Worm (Caenorhabditis elegans): Measurements from ENCODE around the gene C47E12.11.

Gene C47E12.11

DNA sequence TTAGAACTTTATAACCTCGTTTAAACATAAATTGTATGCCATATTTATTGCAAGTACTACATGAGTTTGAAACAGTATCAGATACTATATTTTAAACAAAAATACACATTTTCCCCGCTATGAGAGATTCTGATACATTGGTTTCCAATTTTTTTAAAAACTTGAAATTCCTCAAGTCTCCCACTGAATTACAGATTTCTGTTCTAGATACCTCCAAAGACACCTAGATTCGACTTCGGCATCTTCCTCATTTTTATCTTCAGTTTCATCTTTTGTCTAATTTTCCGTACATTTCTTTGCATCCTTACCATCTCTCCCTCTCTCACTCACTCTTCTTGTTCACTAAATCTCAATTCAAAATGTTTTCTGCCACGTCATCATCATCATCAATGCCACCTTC lies 5.3 kb upstream of the C47E12.11 start, which contains the start of gene T13H10.2:
TSS of gene T13H10.2 (plus strand) at position 301 of the 400 bp plus-strand sequence.
- TF ChIP-seq klf-2 (GFP tag; conservative IDR thresholded peaks at IDR 0.05) (no peak), tab-1 (GFP tag; IDR thresholded peaks at IDR 0.05) (no peak), ztf-29 (GFP tag; IDR thresholded peaks at IDR 0.05) (no peak), ztf-23 (GFP tag; IDR thresholded peaks at IDR 0.05) (no peak), flt-1 (GFP tag; IDR thresholded peaks at IDR 0.05) (no peak), cog-1 (tag; optimal IDR thresholded peaks at IDR 0.05) (no peak), T22C8.4 (GFP tag; IDR thresholded peaks at IDR 0.05) (no peak), med-1 (GFP tag; optimal IDR thresholded peaks at IDR 0.05; ENCODE audit: insufficient read depth) (no peak), ref-1 (GFP tag; conservative IDR thresholded peaks at IDR 0.05) (no peak)

DNA sequence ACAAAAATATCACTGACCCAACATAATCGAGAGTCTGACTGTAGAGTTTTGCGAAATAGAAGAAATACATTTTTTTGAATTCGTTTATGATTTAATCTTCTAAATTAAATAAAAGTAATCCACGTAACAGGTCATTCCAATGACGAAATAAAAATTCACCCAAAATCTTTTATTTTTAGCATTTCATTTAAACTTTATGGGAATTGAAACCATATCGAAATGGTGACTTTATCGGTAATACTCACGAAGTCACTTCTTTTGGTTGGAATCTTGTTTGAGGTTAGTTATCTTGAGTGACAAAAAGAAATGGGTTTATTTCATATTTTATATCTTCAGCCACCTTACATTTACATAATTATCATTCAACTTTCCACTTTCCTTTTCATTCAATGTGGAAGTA lies 3.4 kb downstream of the C47E12.11 start, which contains the start of the genes C47E12.12 and C47E12.10:
TSS of gene C47E12.12 (minus strand) at position 101 of the 400 bp plus-strand sequence.
TSS of gene C47E12.10 (plus strand) at position 172 of the 400 bp plus-strand sequence.
- TF ChIP-seq ref-1 (GFP tag; conservative IDR thresholded peaks at IDR 0.05) (no peak), klf-2 (GFP tag; conservative IDR thresholded peaks at IDR 0.05) (no peak), ztf-29 (GFP tag; IDR thresholded peaks at IDR 0.05) (no peak), cog-1 (tag; optimal IDR thresholded peaks at IDR 0.05) (no peak), flt-1 (GFP tag; IDR thresholded peaks at IDR 0.05) (no peak), med-1 (GFP tag; optimal IDR thresholded peaks at IDR 0.05; ENCODE audit: insufficient read depth) (no peak), T22C8.4 (GFP tag; IDR thresholded peaks at IDR 0.05) (no peak), ztf-23 (GFP tag; IDR thresholded peaks at IDR 0.05) (no peak)

DNA sequence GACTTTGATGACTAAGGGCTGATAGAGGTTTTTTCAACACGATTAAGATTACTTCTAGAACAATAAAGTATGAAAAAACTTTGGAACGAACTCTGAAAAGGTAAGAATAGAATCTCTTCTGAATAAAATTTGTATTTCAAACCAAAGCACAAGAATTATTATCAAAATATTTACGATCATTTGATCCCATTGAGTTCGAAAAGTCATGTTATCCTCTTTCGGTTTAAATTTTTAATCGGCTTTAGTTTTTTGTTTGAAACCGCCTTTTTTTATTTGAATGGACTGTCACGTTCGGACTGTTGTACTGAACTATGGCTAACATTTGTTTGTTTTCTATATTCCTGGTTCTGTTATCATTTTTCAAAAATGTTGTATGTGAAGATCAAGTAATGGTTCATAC lies 5.2 kb downstream of the C47E12.11 start, which contains the start of gene C47E12.9:
TSS of gene C47E12.9 (plus strand) at position 301 of the 400 bp plus-strand sequence.
- TF ChIP-seq med-1 (GFP tag; optimal IDR thresholded peaks at IDR 0.05; ENCODE audit: insufficient read depth) (no peak), ref-1 (GFP tag; conservative IDR thresholded peaks at IDR 0.05) (no peak), klf-2 (GFP tag; conservative IDR thresholded peaks at IDR 0.05) (no peak), flt-1 (GFP tag; IDR thresholded peaks at IDR 0.05) (no peak), ztf-29 (GFP tag; IDR thresholded peaks at IDR 0.05) (no peak), ztf-23 (GFP tag; IDR thresholded peaks at IDR 0.05) (no peak), cog-1 (tag; optimal IDR thresholded peaks at IDR 0.05) (no peak), tab-1 (GFP tag; IDR thresholded peaks at IDR 0.05) (no peak), T22C8.4 (GFP tag; IDR thresholded peaks at IDR 0.05) (no peak)

DNA sequence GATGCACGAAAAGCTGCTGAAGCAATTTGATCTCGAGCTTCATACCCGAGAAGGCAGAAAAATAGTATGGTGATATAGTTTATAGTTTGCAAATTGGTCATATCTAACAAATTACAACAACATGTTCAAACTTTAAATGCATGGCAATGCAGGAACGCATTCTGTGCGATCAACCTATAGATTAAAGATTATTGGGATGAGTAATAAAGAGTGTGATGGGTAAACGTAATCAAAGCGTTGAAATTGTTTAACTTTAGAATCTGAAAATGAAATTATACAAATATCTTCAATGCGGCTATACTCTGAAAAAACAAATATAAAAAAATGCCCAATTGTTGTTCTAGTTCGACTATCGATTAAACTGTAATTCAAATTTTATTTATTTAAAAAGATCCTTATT lies 7.1 kb downstream of the C47E12.11 start, which contains the start of gene C47E12.14:
TSS of gene C47E12.14 (minus strand) at position 101 of the 400 bp plus-strand sequence.
- no peak for TF ChIP-seq T22C8.4 (GFP tag; IDR thresholded peaks at IDR 0.05)
- no peak for TF ChIP-seq flt-1 (GFP tag; IDR thresholded peaks at IDR 0.05)
- TF ChIP-seq med-1 (GFP tag; optimal IDR thresholded peaks at IDR 0.05; ENCODE audit: insufficient read depth): no peak
- TF ChIP-seq cog-1 (tag; optimal IDR thresholded peaks at IDR 0.05): no peak
- TF ChIP-seq ref-1 (GFP tag; conservative IDR thresholded peaks at IDR 0.05): no peak
- TF ChIP-seq klf-2 (GFP tag; conservative IDR thresholded peaks at IDR 0.05): no peak
- no peak for TF ChIP-seq ztf-23 (GFP tag; IDR thresholded peaks at IDR 0.05)

DNA sequence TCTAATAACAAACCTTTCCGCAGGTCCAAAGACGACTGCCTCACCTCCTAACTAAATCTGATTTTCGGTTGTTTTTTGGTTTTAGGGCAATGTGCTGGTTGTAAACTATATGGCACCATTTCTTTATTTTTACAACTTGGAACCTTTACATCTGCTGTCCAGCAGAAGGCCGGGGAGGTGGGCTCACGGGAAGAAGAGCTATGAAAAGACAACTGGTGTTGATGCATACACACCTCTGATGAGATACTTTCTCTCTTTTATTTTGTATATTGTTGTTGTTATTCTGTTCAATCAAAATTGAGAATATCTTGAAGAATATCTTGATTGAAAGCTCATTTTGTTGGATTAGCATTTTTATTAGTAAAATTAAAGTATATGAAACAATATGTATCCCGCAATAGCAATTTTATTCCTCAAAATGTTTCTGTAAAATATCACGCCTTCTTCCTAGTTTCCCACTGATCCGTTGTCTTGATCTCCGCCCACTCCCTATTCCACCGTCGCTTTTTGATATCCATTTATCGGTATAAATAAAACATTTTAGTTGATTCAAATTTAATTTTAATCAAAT lies 8.5 kb downstream of the C47E12.11 start, which contains the start of gene dhp-2:
TSS of gene dhp-2 (plus strand) at position 521 of the 571 bp plus-strand sequence.
- TF ChIP-seq T22C8.4 (GFP tag; IDR thresholded peaks at IDR 0.05): no peak
- TF ChIP-seq cog-1 (tag; optimal IDR thresholded peaks at IDR 0.05): no peak
- no peak for TF ChIP-seq med-1 (GFP tag; optimal IDR thresholded peaks at IDR 0.05; ENCODE audit: insufficient read depth)
- TF ChIP-seq ztf-23 (GFP tag; IDR thresholded peaks at IDR 0.05): no peak
- no peak for TF ChIP-seq tab-1 (GFP tag; IDR thresholded peaks at IDR 0.05)
- no peak for TF ChIP-seq ref-1 (GFP tag; conservative IDR thresholded peaks at IDR 0.05)
- TF ChIP-seq flt-1 (GFP tag; IDR thresholded peaks at IDR 0.05): no peak
- TF ChIP-seq klf-2 (GFP tag; conservative IDR thresholded peaks at IDR 0.05): no peak
- TF ChIP-seq ztf-29 (GFP tag; IDR thresholded peaks at IDR 0.05): no peak

DNA sequence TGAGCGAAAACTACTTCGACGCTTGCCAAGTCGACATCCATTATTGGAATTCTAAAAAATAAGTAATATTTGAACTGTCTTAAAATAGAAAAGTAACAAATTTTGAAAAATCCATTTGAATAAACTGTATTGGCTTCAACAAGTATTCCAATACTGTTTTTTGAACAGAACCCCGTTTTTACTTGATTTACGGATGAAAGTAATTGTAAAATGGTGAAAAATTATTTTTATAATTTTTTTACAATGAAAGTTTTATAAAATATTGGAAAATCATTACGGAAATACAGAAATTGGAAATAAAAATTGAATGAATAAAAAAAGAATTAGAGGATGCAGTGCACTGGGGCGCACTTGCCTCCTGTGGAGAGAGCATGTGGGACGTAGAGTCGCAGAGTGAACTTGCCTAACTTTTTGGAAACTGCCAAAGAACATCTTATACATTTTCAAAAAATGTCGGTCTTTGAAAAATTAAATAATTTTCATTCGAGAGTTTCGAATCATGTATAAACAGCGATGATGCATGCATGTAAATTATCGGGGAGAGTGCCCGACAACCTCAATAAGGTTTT lies 13.1 kb downstream of the C47E12.11 start, which contains the start of gene rrp-1:
TSS of gene rrp-1 (minus strand) at position 51 of the 569 bp plus-strand sequence.
- TF ChIP-seq klf-2 (GFP tag; conservative IDR thresholded peaks at IDR 0.05) (no peak), T22C8.4 (GFP tag; IDR thresholded peaks at IDR 0.05) (no peak), ref-1 (GFP tag; conservative IDR thresholded peaks at IDR 0.05) (no peak), cog-1 (tag; optimal IDR thresholded peaks at IDR 0.05) (no peak), ztf-23 (GFP tag; IDR thresholded peaks at IDR 0.05) (no peak), med-1 (GFP tag; optimal IDR thresholded peaks at IDR 0.05; ENCODE audit: insufficient read depth) (no peak), tab-1 (GFP tag; IDR thresholded peaks at IDR 0.05) (no peak), ztf-29 (GFP tag; IDR thresholded peaks at IDR 0.05) (no peak), flt-1 (GFP tag; IDR thresholded peaks at IDR 0.05) (no peak)

DNA sequence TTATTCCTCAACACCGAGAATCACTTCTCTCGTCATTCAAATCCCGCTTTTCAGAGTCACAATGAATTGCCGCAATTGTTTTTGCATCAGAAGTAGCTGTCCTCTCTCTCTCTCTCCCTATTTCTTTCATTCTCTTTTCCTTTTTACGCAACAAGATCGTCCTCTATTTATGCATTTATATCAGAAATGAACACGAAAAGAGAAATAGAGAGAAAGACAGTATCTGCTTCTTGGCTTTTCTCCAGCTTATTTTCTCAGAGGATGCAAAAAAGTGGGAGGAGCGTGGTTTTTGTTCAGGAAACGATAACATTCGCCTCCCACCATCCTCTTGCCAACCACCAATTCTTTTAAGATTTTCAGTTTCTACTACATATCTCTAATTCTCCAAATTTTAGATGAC lies 13.7 kb downstream of the C47E12.11 start, which contains the start of gene mam-2:
TSS of gene mam-2 (plus strand) at position 301 of the 400 bp plus-strand sequence.
- TF ChIP-seq klf-2 (GFP tag; conservative IDR thresholded peaks at IDR 0.05): no peak
- TF ChIP-seq ztf-23 (GFP tag; IDR thresholded peaks at IDR 0.05): no peak
- no peak for TF ChIP-seq flt-1 (GFP tag; IDR thresholded peaks at IDR 0.05)
- TF ChIP-seq T22C8.4 (GFP tag; IDR thresholded peaks at IDR 0.05): no peak
- TF ChIP-seq cog-1 (tag; optimal IDR thresholded peaks at IDR 0.05): no peak
- TF ChIP-seq ztf-29 (GFP tag; IDR thresholded peaks at IDR 0.05): no peak
- no peak for TF ChIP-seq med-1 (GFP tag; optimal IDR thresholded peaks at IDR 0.05; ENCODE audit: insufficient read depth)
- no peak for TF ChIP-seq ref-1 (GFP tag; conservative IDR thresholded peaks at IDR 0.05)
- no peak for TF ChIP-seq tab-1 (GFP tag; IDR thresholded peaks at IDR 0.05)

DNA sequence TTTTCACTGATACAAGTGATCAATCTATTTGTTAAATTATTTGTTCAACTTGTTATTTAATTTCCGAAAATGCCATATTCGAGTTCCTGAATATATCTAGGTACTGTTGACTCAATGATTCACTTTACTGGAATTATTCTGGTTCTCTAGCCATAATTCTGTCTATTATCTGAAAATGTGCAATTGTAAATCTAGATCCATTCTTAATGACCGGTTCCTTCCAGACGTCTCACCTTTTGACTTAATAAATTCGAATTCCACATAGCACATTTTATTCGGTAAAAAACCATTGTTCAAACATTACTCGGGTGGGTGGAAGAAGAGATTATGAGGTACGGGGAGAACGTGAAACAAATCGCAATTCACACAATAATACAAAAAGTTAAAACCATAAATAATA lies 20.2 kb downstream of the C47E12.11 start:
- TF ChIP-seq flt-1 (GFP tag; IDR thresholded peaks at IDR 0.05): no peak
- TF ChIP-seq med-1 (GFP tag; optimal IDR thresholded peaks at IDR 0.05; ENCODE audit: insufficient read depth): no peak
- no peak for TF ChIP-seq T22C8.4 (GFP tag; IDR thresholded peaks at IDR 0.05)
- TF ChIP-seq ref-1 (GFP tag; conservative IDR thresholded peaks at IDR 0.05): no peak
- TF ChIP-seq ztf-29 (GFP tag; IDR thresholded peaks at IDR 0.05): no peak
- no peak for TF ChIP-seq tab-1 (GFP tag; IDR thresholded peaks at IDR 0.05)
- TF ChIP-seq ztf-23 (GFP tag; IDR thresholded peaks at IDR 0.05): no peak
- TF ChIP-seq klf-2 (GFP tag; conservative IDR thresholded peaks at IDR 0.05): no peak
- TF ChIP-seq cog-1 (tag; optimal IDR thresholded peaks at IDR 0.05): no peak

Measured in whole organism, midembryonic.